Worm (Caenorhabditis elegans) whole organism, L4 larva: ENCODE measurements around the gene Y46B2A.3.

Experiments used
- arid-1 ChIP-seq: fragments of 200-800 bp; sonication (Bioruptor generic); conservative IDR thresholded peaks from 2 replicates; pipeline ENCODE4 v1.3.6; 2022; ENCODE audit warnings: missing genetic modification reagents, missing genetic modification characterization, missing compliant biosample characterization
- ceh-82 ChIP-seq: sonication (generic microtip); optimal IDR thresholded peaks from 2 replicates; lab custom pipeline; 2017; ENCODE audit warnings: missing biosample characterization, missing genetic modification characterization
- dmd-6 ChIP-seq: fragments of 200-800 bp; sonication (Bioruptor generic); IDR thresholded peaks from 2 replicates; pipeline ENCODE4 v1.3.6; 2022; ENCODE audit warnings: missing genetic modification reagents, missing genetic modification characterization, missing compliant biosample characterization
- hif-1 ChIP-seq, 2 experiments: sonication (generic microtip); optimal IDR thresholded peaks; 2 replicates each; lab custom pipeline; 2016 to 2017; ENCODE audit warnings: missing compliant biosample characterization in 2 of 2, missing genetic modification characterization in 2 of 2, missing genetic modification reagents in 2 of 2, missing genotype in 2 of 2, mild to moderate bottlenecking in 1 of 2
- jun-1 ChIP-seq: fragments of 150-350 bp; optimal IDR thresholded peaks from 2 replicates; lab custom pipeline; 2014; ENCODE audit warnings: missing biosample characterization, missing genetic modification reagents, missing genetic modification characterization
- nhr-11 ChIP-seq: fragments of 150-350 bp; optimal IDR thresholded peaks from 2 replicates; lab custom pipeline; 2014; ENCODE audit warnings: missing biosample characterization, missing genetic modification characterization
- nhr-28 ChIP-seq: fragments of 150-350 bp; optimal IDR thresholded peaks from 2 replicates; lab custom pipeline; 2014; ENCODE audit warnings: missing biosample characterization, missing genetic modification characterization
- nhr-76 ChIP-seq: fragments of 150-350 bp; optimal IDR thresholded peaks from 2 replicates; lab custom pipeline; 2014; ENCODE audit warnings: missing biosample characterization, missing genetic modification characterization
- nhr-77 ChIP-seq: fragments of 150-350 bp; optimal IDR thresholded peaks from 2 replicates; lab custom pipeline; 2014; ENCODE audit warnings: missing biosample characterization, missing genetic modification characterization
- pqm-1 ChIP-seq: sonication (generic microtip); optimal IDR thresholded peaks from 2 replicates; lab custom pipeline; 2017; ENCODE audit warnings: missing biosample characterization, missing genetic modification characterization
- ztf-7 ChIP-seq: fragments of 150-350 bp; optimal IDR thresholded peaks from 2 replicates; lab custom pipeline; 2014; ENCODE audit warnings: missing biosample characterization, missing genetic modification characterization

ce11 chrII:913222-913722, 46.6 kb upstream of the Y46B2A.3 start, which contains the start of gene fbxc-33:
- TF ChIP-seq arid-1 (GFP tag; lab: Robert Waterston, UW) (no peak), pqm-1 (tag; lab: Kevin White, UChicago) (no peak), ztf-7 (tag; lab: Kevin White, UChicago) (no peak), nhr-11 (tag; lab: Kevin White, UChicago) (no peak), nhr-28 (no peak), hif-1 (tag; optimal IDR thresholded peaks at IDR 0.05; lab: Kevin White, UChicago) (no peak), nhr-76 (tag; lab: Kevin White, UChicago) (no peak), nhr-77 (tag; lab: Kevin White, UChicago) (no peak), dmd-6 (GFP tag; lab: Robert Waterston, UW) (no peak), jun-1 (tag; lab: Kevin White, UChicago) (no peak), ceh-82 (tag; lab: Kevin White, UChicago) (no peak)
